Fruit fly (Drosophila melanogaster) whole organism, prepupa: ENCODE measurements around the gene Msp300.

Experiments used
- CG10631 ChIP-seq: fragments of 200-800 bp; sonication (Bioruptor generic); optimal IDR thresholded peaks from 2 replicates; lab custom pipeline; 2016; ENCODE audit warnings: missing biosample characterization, missing genetic modification characterization
- CG11294 ChIP-seq: fragments of 200-800 bp; sonication (Bioruptor generic); IDR thresholded peaks from 2 replicates; pipeline ENCODE4 v1.3.6; 2022; ENCODE audit warnings: missing biosample characterization, missing genetic modification characterization
- CG11762 ChIP-seq: fragments of 200-800 bp; sonication (Bioruptor generic); optimal IDR thresholded peaks from 3 replicates; lab custom pipeline; 2016; ENCODE audit warnings: missing biosample characterization, missing genetic modification characterization; ENCODE audit not compliant: insufficient read depth
- CG11902 ChIP-seq: fragments of 200-800 bp; sonication (Bioruptor generic); optimal IDR thresholded peaks from 3 replicates; lab custom pipeline; 2016; ENCODE audit warnings: missing biosample characterization, missing genetic modification characterization
- CG15336 ChIP-seq: fragments of 200-800 bp; sonication (Bioruptor generic); IDR thresholded peaks from 2 replicates; pipeline ENCODE4 v1.3.6; 2022; ENCODE audit warnings: missing biosample characterization, missing genetic modification characterization
- CG16779 ChIP-seq: fragments of 200-800 bp; sonication (Bioruptor generic); optimal IDR thresholded peaks from 3 replicates; lab custom pipeline; 2017; ENCODE audit warnings: missing biosample characterization, mild to moderate bottlenecking, missing genetic modification characterization
- CG3032 ChIP-seq: fragments of 200-800 bp; optimal IDR thresholded peaks from 2 replicates; lab custom pipeline; 2019; ENCODE audit warnings: missing biosample characterization, mild to moderate bottlenecking, missing genetic modification characterization, moderate library complexity
- CG32006 ChIP-seq: fragments of 200-800 bp; sonication (Bioruptor generic); optimal IDR thresholded peaks from 3 replicates; lab custom pipeline; 2017; ENCODE audit warnings: missing biosample characterization, mild to moderate bottlenecking, missing genetic modification characterization
- CG34406 ChIP-seq: fragments of 200-800 bp; sonication (Bioruptor generic); optimal IDR thresholded peaks from 3 replicates; lab custom pipeline; 2016; ENCODE audit warnings: missing biosample characterization, missing genetic modification characterization
- CG3919 ChIP-seq: fragments of 200-800 bp; sonication (Bioruptor generic); optimal IDR thresholded peaks from 3 replicates; lab custom pipeline; 2016; ENCODE audit warnings: missing biosample characterization, missing genetic modification characterization
- CG4318 ChIP-seq: fragments of 200-800 bp; sonication (Bioruptor generic); optimal IDR thresholded peaks from 3 replicates; lab custom pipeline; 2017; ENCODE audit warnings: missing biosample characterization, mild to moderate bottlenecking, missing genetic modification characterization
- CG6276 ChIP-seq: fragments of 200-800 bp; sonication (Bioruptor generic); optimal IDR thresholded peaks from 2 replicates; lab custom pipeline; 2017; ENCODE audit warnings: missing biosample characterization, mild to moderate bottlenecking, missing genetic modification characterization
- CG6792 ChIP-seq: fragments of 200-800 bp; sonication (Bioruptor generic); optimal IDR thresholded peaks from 3 replicates; lab custom pipeline; 2016; ENCODE audit warnings: missing biosample characterization, missing genetic modification characterization
- CG6854 ChIP-seq: fragments of 200-800 bp; sonication (Bioruptor generic); optimal IDR thresholded peaks from 2 replicates; lab custom pipeline; 2017; ENCODE audit warnings: missing biosample characterization, mild to moderate bottlenecking, missing genetic modification characterization
- CG7368 ChIP-seq: fragments of 200-800 bp; sonication (Bioruptor generic); optimal IDR thresholded peaks from 3 replicates; lab custom pipeline; 2016; ENCODE audit warnings: missing biosample characterization, missing genetic modification characterization
- CG8119 ChIP-seq: fragments of 200-800 bp; sonication (Bioruptor generic); IDR thresholded peaks from 3 replicates; pipeline ENCODE4 v1.3.6; 2022; ENCODE audit warnings: missing biosample characterization, missing genetic modification characterization
- CG8319 ChIP-seq: fragments of 200-800 bp; sonication (Bioruptor generic); optimal IDR thresholded peaks from 3 replicates; lab custom pipeline; 2016; ENCODE audit warnings: missing biosample characterization, missing genetic modification characterization
- CG8632 ChIP-seq: fragments of 200-800 bp; sonication (Bioruptor generic); optimal IDR thresholded peaks from 3 replicates; lab custom pipeline; 2016; ENCODE audit warnings: missing biosample characterization, missing genetic modification characterization
- CG9139 ChIP-seq: fragments of 200-800 bp; sonication (Bioruptor generic); optimal IDR thresholded peaks from 3 replicates; lab custom pipeline; 2017; ENCODE audit warnings: missing biosample characterization, mild to moderate bottlenecking, missing genetic modification characterization
- Eip75B ChIP-seq: fragments of 200-800 bp; sonication (Bioruptor generic); optimal IDR thresholded peaks from 3 replicates; lab custom pipeline; 2016; ENCODE audit warnings: missing biosample characterization, missing genetic modification characterization
- Eip78C ChIP-seq: fragments of 200-800 bp; sonication (Bioruptor generic); peaks from one replicate; lab custom pipeline; 2016; ENCODE audit warnings: missing biosample characterization, missing genetic modification characterization
- Eip93F ChIP-seq: fragments of 200-800 bp; sonication (Bioruptor generic); optimal IDR thresholded peaks from 2 replicates; lab custom pipeline; 2016; ENCODE audit warnings: missing biosample characterization, mild to moderate bottlenecking, missing genetic modification characterization
- Ets96B ChIP-seq: fragments of 200-800 bp; optimal IDR thresholded peaks from 2 replicates; lab custom pipeline; 2019; ENCODE audit warnings: missing biosample characterization, mild to moderate bottlenecking, missing genetic modification characterization, moderate library complexity
- Gug ChIP-seq: fragments of 200-800 bp; sonication (Bioruptor generic); IDR thresholded peaks from 2 replicates; pipeline ENCODE4 v1.3.6; 2022; ENCODE audit warnings: missing biosample characterization, missing genetic modification characterization
- Hr38 ChIP-seq: sonication (Bioruptor generic); optimal IDR thresholded peaks from 2 replicates; lab custom pipeline; 2016; ENCODE audit warnings: missing biosample characterization, missing genetic modification characterization
- Hr39 ChIP-seq: fragments of 200-800 bp; sonication (Bioruptor generic); optimal IDR thresholded peaks from 2 replicates; lab custom pipeline; 2016; ENCODE audit warnings: missing biosample characterization, missing genetic modification characterization
- Hr4 ChIP-seq: fragments of 200-800 bp; sonication (Bioruptor generic); optimal IDR thresholded peaks from 3 replicates; lab custom pipeline; 2016; ENCODE audit warnings: missing biosample characterization, missing genetic modification characterization
- Lpt ChIP-seq: fragments of 200-800 bp; sonication (Bioruptor generic); optimal IDR thresholded peaks from 3 replicates; lab custom pipeline; 2016; ENCODE audit warnings: missing biosample characterization, missing genetic modification characterization
- Met ChIP-seq: fragments of 200-800 bp; sonication (Bioruptor generic); optimal IDR thresholded peaks from 3 replicates; lab custom pipeline; 2016; ENCODE audit warnings: missing biosample characterization, missing genetic modification characterization
- OdsH ChIP-seq: fragments of 200-800 bp; sonication (Bioruptor generic); optimal IDR thresholded peaks from 3 replicates; lab custom pipeline; 2016; ENCODE audit warnings: missing biosample characterization, missing genetic modification characterization
- Sox102F ChIP-seq: fragments of 200-800 bp; sonication (Bioruptor generic); optimal IDR thresholded peaks from 2 replicates; lab custom pipeline; 2016; ENCODE audit warnings: missing biosample characterization, mild to moderate bottlenecking, missing genetic modification characterization
- Sox14 ChIP-seq: fragments of 200-800 bp; sonication (Bioruptor generic); optimal IDR thresholded peaks from 3 replicates; lab custom pipeline; 2016; ENCODE audit warnings: missing biosample characterization, missing genetic modification characterization
- achi ChIP-seq: fragments of 200-800 bp; sonication (Bioruptor generic); optimal IDR thresholded peaks from 3 replicates; lab custom pipeline; 2016; ENCODE audit warnings: missing biosample characterization, missing genetic modification characterization
- acj6 ChIP-seq: fragments of 200-800 bp; sonication (Bioruptor generic); optimal IDR thresholded peaks from 3 replicates; lab custom pipeline; 2016; ENCODE audit warnings: missing biosample characterization, missing genetic modification characterization
- cyc ChIP-seq: fragments of 200-800 bp; sonication (Bioruptor generic); optimal IDR thresholded peaks from 3 replicates; lab custom pipeline; 2016; ENCODE audit warnings: missing biosample characterization, missing genetic modification characterization
- dac ChIP-seq: fragments of 200-800 bp; sonication (Bioruptor generic); optimal IDR thresholded peaks from 2 replicates; lab custom pipeline; 2017; ENCODE audit warnings: missing biosample characterization, mild to moderate bottlenecking, missing genetic modification characterization
- dsx ChIP-seq: fragments of 200-800 bp; optimal IDR thresholded peaks from 3 replicates; lab custom pipeline; 2019; ENCODE audit warnings: missing biosample characterization, mild to moderate bottlenecking, missing genetic modification characterization, moderate library complexity; ENCODE audit not compliant: poor library complexity, severe bottlenecking
- eg ChIP-seq: fragments of 200-800 bp; sonication (Bioruptor generic); IDR thresholded peaks from 3 replicates; pipeline ENCODE4 v1.3.6; 2022; ENCODE audit warnings: missing biosample characterization, missing genetic modification characterization
- esn ChIP-seq: fragments of 200-800 bp; sonication (Bioruptor generic); optimal IDR thresholded peaks from 2 replicates; lab custom pipeline; 2016; ENCODE audit warnings: missing biosample characterization, mild to moderate bottlenecking, missing genetic modification characterization, moderate library complexity
- fd59A ChIP-seq: fragments of 200-800 bp; sonication (Bioruptor generic); optimal IDR thresholded peaks from 2 replicates; lab custom pipeline; 2017; ENCODE audit warnings: missing biosample characterization, mild to moderate bottlenecking, missing genetic modification characterization, missing genetic modification reagents
- fd85E ChIP-seq: fragments of 200-800 bp; sonication (Bioruptor generic); optimal IDR thresholded peaks from 3 replicates; lab custom pipeline; 2016; ENCODE audit warnings: missing biosample characterization, missing genetic modification characterization
- fkh ChIP-seq: fragments of 200-800 bp; sonication (Bioruptor generic); optimal IDR thresholded peaks from 3 replicates; lab custom pipeline; 2017; ENCODE audit warnings: missing biosample characterization, mild to moderate bottlenecking, missing genetic modification characterization, moderate library complexity
- lz ChIP-seq: fragments of 200-800 bp; sonication (Bioruptor generic); optimal IDR thresholded peaks from 3 replicates; lab custom pipeline; 2016; ENCODE audit warnings: missing biosample characterization, missing genetic modification characterization
- net ChIP-seq: fragments of 200-800 bp; sonication (Bioruptor generic); optimal IDR thresholded peaks from 3 replicates; lab custom pipeline; 2016; ENCODE audit warnings: missing biosample characterization, missing genetic modification characterization
- pdm3 ChIP-seq: fragments of 200-800 bp; sonication (Bioruptor generic); optimal IDR thresholded peaks from 3 replicates; lab custom pipeline; 2016; ENCODE audit warnings: missing biosample characterization, missing genetic modification characterization
- svp ChIP-seq: fragments of 200-800 bp; sonication (Bioruptor generic); peaks from one replicate; lab custom pipeline; 2016; ENCODE audit warnings: missing biosample characterization, missing genetic modification characterization
- topi ChIP-seq: fragments of 200-800 bp; sonication (Bioruptor generic); optimal IDR thresholded peaks from 3 replicates; lab custom pipeline; 2016; ENCODE audit warnings: missing biosample characterization, missing genetic modification characterization
- vri ChIP-seq: fragments of 200-800 bp; sonication (Bioruptor generic); optimal IDR thresholded peaks from 3 replicates; lab custom pipeline; 2016; ENCODE audit warnings: missing biosample characterization, mild to moderate bottlenecking, missing genetic modification characterization

Gene Msp300

DNA sequence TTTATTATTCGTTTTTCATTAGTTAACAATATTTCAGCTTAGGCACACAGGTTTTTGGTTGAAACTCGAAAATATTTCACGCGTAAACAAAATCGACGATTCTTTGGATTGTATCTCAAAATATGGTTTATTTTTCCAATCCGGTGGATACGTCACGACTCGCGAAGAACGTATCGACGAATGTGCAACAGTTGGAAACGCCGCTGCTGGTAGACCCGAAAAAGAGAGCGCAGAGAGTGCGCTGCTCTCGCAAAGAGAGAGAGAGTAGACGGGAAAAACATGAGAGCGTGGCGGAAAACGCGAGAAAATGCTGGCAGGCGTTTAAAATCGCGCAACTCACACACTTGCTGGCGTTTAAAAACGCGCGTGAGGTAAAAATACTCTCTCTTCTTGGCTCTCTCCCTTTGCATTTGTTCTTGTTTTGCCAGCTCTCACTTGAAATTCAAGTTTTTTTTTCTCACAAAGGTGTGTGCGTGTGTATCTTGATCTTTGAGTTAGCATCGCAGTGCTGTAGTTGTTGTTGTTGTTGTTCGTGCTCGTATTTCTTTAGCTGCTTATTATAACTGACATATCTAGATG, 136.6 kb downstream of the Msp300 start (continued):
- TF ChIP-seq CG8119: peak; percentile 54; the same call in 2 of the 3 replicates
- TF ChIP-seq achi (GFP tag; lab: Kevin White, UChicago): no peak
- TF ChIP-seq Eip78C: peak; percentile 53
- TF ChIP-seq fd59A (GFP tag; lab: Kevin White, UChicago): no peak
- TF ChIP-seq Ets96B (tag; lab: Kevin White, UChicago): no peak
- TF ChIP-seq vri: peak; percentile 72
- peak; percentile 72; the same call in 2 of the 3 replicates for TF ChIP-seq eg (GFP tag; lab: Robert Waterston, UW)
- peak; percentile 39 for TF ChIP-seq Eip75B (GFP tag; lab: Kevin White, UChicago)
- no peak for TF ChIP-seq Gug (GFP tag; lab: Robert Waterston, UW)
- no peak for TF ChIP-seq CG11902 (GFP tag; lab: Kevin White, UChicago)
- TF ChIP-seq fkh (GFP tag; lab: Kevin White, UChicago): peak; percentile 8
- TF ChIP-seq Lpt (GFP tag; lab: Kevin White, UChicago): no peak
- TF ChIP-seq CG6792 (GFP tag; lab: Kevin White, UChicago): peak; percentile 1
- peak; percentile 6 for TF ChIP-seq net
- no peak for TF ChIP-seq CG34406 (GFP tag; lab: Kevin White, UChicago)
- peak; percentile 50 for TF ChIP-seq CG16779 (tag; lab: Kevin White, UChicago)
- peak; percentile 51 for TF ChIP-seq esn
- no peak for TF ChIP-seq Hr39
- peak; percentile 30 for TF ChIP-seq CG9139 (GFP tag; lab: Kevin White, UChicago)
- no peak for TF ChIP-seq CG11294 (GFP tag; lab: Robert Waterston, UW)
- TF ChIP-seq CG6854 (GFP tag; lab: Kevin White, UChicago): peak; percentile 74
- no peak for TF ChIP-seq acj6 (GFP tag; lab: Kevin White, UChicago)

dm6 chr2L:5237899-5238566, 137.4 kb downstream of the Msp300 start:
- TF ChIP-seq esn (peak; percentile 42), CG3032 (peak; percentile 42), Eip93F (GFP tag; lab: Kevin White, UChicago) (no peak), CG3919 (GFP tag; lab: Kevin White, UChicago) (no peak), topi (GFP tag; lab: Kevin White, UChicago) (peak; percentile 7), OdsH (GFP tag; lab: Kevin White, UChicago) (peak; percentile 22), Gug (GFP tag; lab: Robert Waterston, UW) (no peak), CG9139 (GFP tag; lab: Kevin White, UChicago) (no peak), CG8319 (GFP tag; lab: Kevin White, UChicago) (no peak), lz (GFP tag; lab: Kevin White, UChicago) (peak; percentile 2), CG4318 (GFP tag; lab: Kevin White, UChicago) (no peak), svp (GFP tag; lab: Kevin White, UChicago) (peak; percentile 96), CG32006 (GFP tag; lab: Kevin White, UChicago) (peak; percentile 5), Sox14 (GFP tag; lab: Kevin White, UChicago) (no peak), cyc (GFP tag; lab: Kevin White, UChicago) (peak; percentile 9), vri (no peak), fd85E (GFP tag; lab: Kevin White, UChicago) (no peak), CG6276 (GFP tag; lab: Kevin White, UChicago) (no peak), dac (GFP tag; lab: Kevin White, UChicago) (no peak), Ets96B (tag; lab: Kevin White, UChicago) (peak; percentile 60), acj6 (GFP tag; lab: Kevin White, UChicago) (peak; percentile 11), Met (peak; percentile 30), CG11902 (GFP tag; lab: Kevin White, UChicago) (no peak), Hr4 (GFP tag; lab: Kevin White, UChicago) (no peak), CG8632 (GFP tag; lab: Kevin White, UChicago) (no peak), CG15336 (GFP tag; lab: Robert Waterston, UW) (peak; percentile 26; the same call in 1 of the 2 replicates), Hr38 (no peak), pdm3 (GFP tag; lab: Kevin White, UChicago) (peak; percentile 5), fkh (GFP tag; lab: Kevin White, UChicago) (no peak), Sox102F (GFP tag; lab: Kevin White, UChicago) (no peak), CG8119 (0 out of 3 replicates have a peak, but pooled peaks have one; percentile 17), Lpt (GFP tag; lab: Kevin White, UChicago) (no peak), dsx (GFP tag; lab: Kevin White, UChicago) (peak; percentile 42), CG10631 (GFP tag; lab: Kevin White, UChicago) (peak; percentile 38), CG7368 (GFP tag; lab: Kevin White, UChicago) (no peak), CG11762 (GFP tag; lab: Kevin White, UChicago) (no peak), fd59A (GFP tag; lab: Kevin White, UChicago) (peak; percentile 31)
